Worm (Caenorhabditis elegans): ENCODE data around the gene npp-27.

ce11 chrIV:7868607-7869006 lies 41.4 kb downstream of the npp-27 start, which contains the start of gene flp-10:
- TF ChIP-seq blmp-1 (tag; optimal IDR thresholded peaks at IDR 0.05) (no peak), nhr-12 (tag; optimal IDR thresholded peaks at IDR 0.05) (no peak), snpc-4 (tag; optimal IDR thresholded peaks at IDR 0.05) (no peak), pha-4 (tag; optimal IDR thresholded peaks at IDR 0.05) (no peak), sptf-1 (tag; optimal IDR thresholded peaks at IDR 0.05) (no peak), elt-1 (tag; optimal IDR thresholded peaks at IDR 0.05; ENCODE audit: borderline replicate concordance, insufficient read depth) (no peak), ztf-11 (tag; optimal IDR thresholded peaks at IDR 0.05) (no peak), nhr-237 (tag; optimal IDR thresholded peaks at IDR 0.05) (no peak)
